Fruit fly (Drosophila melanogaster): ENCODE data around the gene CG7910.

Gene CG7910

dm6 chr3R:8105088-8105542 lies 18.1 kb downstream of the CG7910 start, which contains the start of gene puc (continued):
- no peak for TF ChIP-seq MBD-R2 (GFP tag; IDR thresholded peaks at IDR 0.05)
- TF ChIP-seq mam (GFP tag; optimal IDR thresholded peaks at IDR 0.05), result peak; percentile 25
- peak; percentile 49 for TF ChIP-seq CG17912 (GFP tag; optimal IDR thresholded peaks at IDR 0.05)
- TF ChIP-seq Hsf (GFP tag; optimal IDR thresholded peaks at IDR 0.05), result peak; percentile 26
- peak; percentile 19 for TF ChIP-seq ewg (GFP tag; optimal IDR thresholded peaks at IDR 0.05)
- TF ChIP-seq so (GFP tag; IDR thresholded peaks at IDR 0.05), result no peak
- TF ChIP-seq MESR4 (GFP tag; optimal IDR thresholded peaks at IDR 0.05), result peak; percentile 62
- no peak for TF ChIP-seq Poxn (GFP tag; IDR thresholded peaks at IDR 0.05)
- no peak for TF ChIP-seq CG4617 (GFP tag; optimal IDR thresholded peaks at IDR 0.05; ENCODE audit: borderline replicate concordance)
- peak; percentile 15 for TF ChIP-seq CoRest (tag; optimal IDR thresholded peaks at IDR 0.05)
- no peak for TF ChIP-seq CG8765 (GFP tag; IDR thresholded peaks at IDR 0.05)
- TF ChIP-seq CG1603 (tag; optimal IDR thresholded peaks at IDR 0.05), result peak; percentile 57
- no peak for TF ChIP-seq ase (GFP tag; IDR thresholded peaks at IDR 0.05)
- TF ChIP-seq CG17361 (GFP tag; IDR thresholded peaks at IDR 0.05), result no peak
- no peak for TF ChIP-seq chinmo (GFP tag; IDR thresholded peaks at IDR 0.05; ENCODE audit: partially characterized antibody)
- no peak for TF ChIP-seq Fer2 (tag; optimal IDR thresholded peaks at IDR 0.05)
- no peak for TF ChIP-seq fd3F (GFP tag; optimal IDR thresholded peaks at IDR 0.05)
- peak; percentile 5 for TF ChIP-seq kay (GFP tag; optimal IDR thresholded peaks at IDR 0.05)
- no peak for TF ChIP-seq sob (GFP tag; IDR thresholded peaks at IDR 0.05)
- peak; percentile 61 for TF ChIP-seq NC2β (GFP tag; optimal IDR thresholded peaks at IDR 0.05)
- TF ChIP-seq CG17186 (GFP tag; optimal IDR thresholded peaks at IDR 0.05), result peak; percentile 33
- TF ChIP-seq Pdp1 (GFP tag; optimal IDR thresholded peaks at IDR 0.05), result peak; percentile 13 to 62
- TF ChIP-seq CG9817 (tag; optimal IDR thresholded peaks at IDR 0.05), result no peak
- TF ChIP-seq CG8290 (GFP tag; optimal IDR thresholded peaks at IDR 0.05), result peak; percentile 10
- TF ChIP-seq CG8290 (tag; optimal IDR thresholded peaks at IDR 0.05), result peak in 1 of 2 experiments; percentile 84
- TF ChIP-seq dimm (GFP tag; IDR thresholded peaks at IDR 0.05), result no peak
- no peak for TF ChIP-seq jumu (GFP tag; optimal IDR thresholded peaks at IDR 0.05)
- TF ChIP-seq Hr51 (GFP tag; optimal IDR thresholded peaks at IDR 0.05), result no peak
- no peak for TF ChIP-seq lbe (GFP tag; optimal IDR thresholded peaks at IDR 0.05)
- TF ChIP-seq Nf-YA (GFP tag; IDR thresholded peaks at IDR 0.05), result no peak
- TF ChIP-seq CG17829 (tag; optimal IDR thresholded peaks at IDR 0.05), result peak; percentile 25
- peak; percentile 54 for TF ChIP-seq stwl (tag; optimal IDR thresholded peaks at IDR 0.05)
- TF ChIP-seq oc (tag; optimal IDR thresholded peaks at IDR 0.05), result peak; percentile 20
- TF ChIP-seq vvl (GFP tag; IDR thresholded peaks at IDR 0.05), result no peak
- peak; percentile 15 for TF ChIP-seq tin (GFP tag; optimal IDR thresholded peaks at IDR 0.05)
- peak; percentile 24 for TF ChIP-seq CG2116 (GFP tag; optimal IDR thresholded peaks at IDR 0.05)
- TF ChIP-seq lilli (GFP tag; optimal IDR thresholded peaks at IDR 0.05), result peak; percentile 44
- TF ChIP-seq CG4730 (GFP tag; IDR thresholded peaks at IDR 0.05), result no peak
- TF ChIP-seq CG12659 (GFP tag; optimal IDR thresholded peaks at IDR 0.05), result peak; percentile 67
- no peak for TF ChIP-seq Awh (GFP tag; IDR thresholded peaks at IDR 0.05)
- TF ChIP-seq klu (GFP tag; IDR thresholded peaks at IDR 0.05), result no peak
- TF ChIP-seq Trl (optimal IDR thresholded peaks at IDR 0.05), result no peak
- TF ChIP-seq Trl (GFP tag; optimal IDR thresholded peaks at IDR 0.05), result peak; percentile 26
- TF ChIP-seq CG16863 (GFP tag; optimal IDR thresholded peaks at IDR 0.05), result no peak
- TF ChIP-seq CG15514 (GFP tag; optimal IDR thresholded peaks at IDR 0.05), result peak; percentile 75
- peak; percentile 32 for TF ChIP-seq sd (tag; optimal IDR thresholded peaks at IDR 0.05)
